Fruit fly (Drosophila melanogaster): ENCODE measurements around the gene Nelf-E.

- no peak for TF ChIP-seq Dfd (GFP tag; optimal IDR thresholded peaks at IDR 0.05)
- no peak for TF ChIP-seq GATAd (GFP tag; optimal IDR thresholded peaks at IDR 0.05)
These were observed 16.3 kb upstream of the Nelf-E start, which contains the start of gene S-Lap1 for dm6 chr3L:8616935-8617334.
